Worm (Caenorhabditis elegans) whole organism, L4/young adult: ENCODE results near the gene ZK470.6.
A peak's percentile ranks its signal among the peaks of the same experiment; 100 is the strongest.

Experiments
- W03F9.2 ChIP-seq: fragments of 150-350 bp; optimal IDR thresholded peaks from 2 replicates; lab custom pipeline; 2014; ENCODE audit warnings: missing biosample characterization, missing genetic modification characterization
- dao-5 ChIP-seq: sonication (generic microtip); optimal IDR thresholded peaks from 2 replicates; lab custom pipeline; 2016; ENCODE audit warnings: missing genotype, missing genetic modification characterization, moderate library complexity, missing compliant biosample characterization
- him-1 ChIP-seq: sonication (generic microtip); optimal IDR thresholded peaks from 2 replicates; lab custom pipeline; 2016; ENCODE audit warnings: missing genotype, missing genetic modification reagents, missing genetic modification characterization, missing compliant biosample characterization

The ZK470.6 gene

ce11 chrX:4192235-4192634 lies 14.9 kb upstream of the ZK470.6 start:
- no peak for TF ChIP-seq W03F9.2 (tag; lab: Kevin White, UChicago)
- TF ChIP-seq him-1 (tag; lab: Kevin White, UChicago), result no peak
- TF ChIP-seq dao-5 (tag; lab: Kevin White, UChicago), result no peak

DNA sequence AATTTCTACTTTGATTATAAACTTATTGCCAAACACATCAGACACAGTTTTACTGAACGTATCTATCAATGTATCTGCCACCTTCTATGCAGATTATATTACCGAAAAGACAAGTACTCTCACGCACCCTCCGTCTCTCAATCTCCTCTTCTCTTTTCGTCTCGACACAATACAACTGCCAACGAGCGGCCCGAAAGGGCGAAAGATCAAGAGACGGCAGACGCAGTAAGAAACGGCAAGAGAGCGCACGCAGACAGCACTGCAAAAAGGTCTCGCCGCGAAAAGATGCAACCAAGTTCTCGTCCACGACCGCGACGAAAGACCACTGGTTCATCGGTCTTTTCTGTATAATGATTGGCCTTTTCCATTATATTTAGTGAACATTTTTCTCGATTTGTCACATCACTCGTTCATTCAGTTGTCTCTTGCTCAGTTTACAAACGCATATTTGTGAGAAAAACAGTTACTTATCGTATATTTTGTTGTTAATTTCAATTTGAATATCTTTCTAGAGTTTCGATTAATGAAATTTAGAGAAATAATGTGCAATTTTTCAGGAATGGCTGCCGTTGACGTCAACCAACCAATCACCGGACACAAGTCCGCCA lies 13.3 kb upstream of the ZK470.6 start, which contains the start of gene vha-12:
TSS of gene vha-12 (plus strand) at position 558 of the 608 bp plus-strand sequence.
- TF ChIP-seq dao-5 (tag; lab: Kevin White, UChicago) (no peak), him-1 (tag; lab: Kevin White, UChicago) (peak; percentile 18), W03F9.2 (tag; lab: Kevin White, UChicago) (peak; percentile 79)

DNA sequence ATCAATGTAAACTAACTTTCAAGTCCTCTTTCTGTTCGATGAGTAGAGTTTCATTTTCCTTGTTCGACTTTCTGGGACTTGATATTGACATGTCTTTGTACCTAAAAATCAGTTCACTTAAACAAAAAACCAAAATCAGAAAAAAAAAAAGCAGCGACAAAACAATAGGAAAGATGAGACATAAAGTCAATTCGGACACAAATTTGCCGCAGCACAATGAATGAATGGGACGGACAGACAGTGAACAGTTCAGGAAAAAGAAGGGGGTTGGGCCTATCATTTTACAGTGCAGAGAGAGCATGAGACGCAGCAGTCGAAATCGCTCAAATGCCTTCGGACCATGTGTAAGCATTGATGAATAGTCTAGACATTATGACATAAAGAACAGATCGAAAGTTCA lies 9.4 kb upstream of the ZK470.6 start, which contains the start of gene mrp-6:
TSS of gene mrp-6 (minus strand) at position 101 of the 400 bp plus-strand sequence.
- TF ChIP-seq dao-5 (tag; lab: Kevin White, UChicago), result no peak

- TF ChIP-seq W03F9.2 (tag; lab: Kevin White, UChicago) (no peak), dao-5 (tag; lab: Kevin White, UChicago) (no peak), him-1 (tag; lab: Kevin White, UChicago) (no peak)
Observed at ce11 chrX:4167150-4167549, 10.1 kb downstream of the ZK470.6 start, which contains the start of gene ZK470.14. ZK470.14 (plus strand) TSS chrX:4167450.

- TF ChIP-seq W03F9.2 (tag; lab: Kevin White, UChicago), result no peak
- TF ChIP-seq him-1 (tag; lab: Kevin White, UChicago), result no peak
- no peak for TF ChIP-seq dao-5 (tag; lab: Kevin White, UChicago)
Observed at ce11 chrX:4163391-4163790, 13.9 kb downstream of the ZK470.6 start, which contains the start of gene ZK470.1. ZK470.1 (plus strand) TSS chrX:4163691.

DNA sequence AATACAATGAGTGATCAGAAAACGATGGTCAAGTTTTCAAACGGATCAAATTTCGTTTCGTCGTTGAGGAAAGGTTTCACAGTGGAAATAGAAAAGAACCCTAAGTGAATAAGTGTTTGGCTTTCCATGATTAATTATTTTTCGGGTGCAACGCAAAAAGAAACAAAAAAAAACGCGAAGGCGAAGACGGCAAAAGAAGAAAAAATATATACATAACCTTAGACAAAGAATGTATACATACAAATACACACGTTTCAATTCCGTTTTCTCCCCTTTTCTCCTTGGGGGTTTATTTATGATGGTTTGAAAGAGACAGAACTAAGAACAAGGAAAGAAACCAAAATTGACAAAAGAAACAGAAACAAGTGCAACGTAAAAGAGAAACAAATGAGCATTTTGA lies 15.4 kb downstream of the ZK470.6 start:
- TF ChIP-seq W03F9.2 (tag; lab: Kevin White, UChicago) (no peak), him-1 (tag; lab: Kevin White, UChicago) (no peak), dao-5 (tag; lab: Kevin White, UChicago) (no peak)

- TF ChIP-seq W03F9.2 (tag; lab: Kevin White, UChicago), result no peak
- no peak for TF ChIP-seq him-1 (tag; lab: Kevin White, UChicago)
- TF ChIP-seq dao-5 (tag; lab: Kevin White, UChicago), result no peak
Observed at ce11 chrX:4159929-4160328, 17.4 kb downstream of the ZK470.6 start.

- TF ChIP-seq him-1 (tag; lab: Kevin White, UChicago) (no peak), W03F9.2 (tag; lab: Kevin White, UChicago) (no peak), dao-5 (tag; lab: Kevin White, UChicago) (no peak)
Observed at ce11 chrX:4159185-4159871, 18.0 kb downstream of the ZK470.6 start.

DNA sequence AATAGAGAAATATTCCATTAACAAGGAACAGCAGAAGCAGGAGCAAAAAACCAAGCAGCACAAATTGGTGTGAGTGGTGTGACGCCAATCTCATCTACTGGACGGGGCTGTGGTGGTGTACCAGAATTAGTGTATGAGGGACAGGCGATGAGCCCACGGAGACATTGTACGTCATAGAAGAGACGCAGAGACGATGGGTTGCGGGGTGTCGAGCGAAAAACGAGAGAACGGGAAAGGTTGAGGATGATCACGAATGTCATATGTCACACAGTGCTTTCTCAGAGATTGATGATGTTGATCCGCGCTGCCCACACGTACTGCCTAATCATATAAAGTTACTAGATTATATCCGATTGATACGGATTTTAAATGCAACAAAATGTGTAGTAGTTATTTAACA lies 19.4 kb downstream of the ZK470.6 start:
- no peak for TF ChIP-seq him-1 (tag; lab: Kevin White, UChicago)

- TF ChIP-seq dao-5 (tag; lab: Kevin White, UChicago), result no peak
- TF ChIP-seq W03F9.2 (tag; lab: Kevin White, UChicago), result no peak
- no peak for TF ChIP-seq him-1 (tag; lab: Kevin White, UChicago)
Observed at ce11 chrX:4154784-4155183, 22.5 kb downstream of the ZK470.6 start.

- no peak for TF ChIP-seq him-1 (tag; lab: Kevin White, UChicago)
- TF ChIP-seq dao-5 (tag; lab: Kevin White, UChicago), result no peak
- TF ChIP-seq W03F9.2 (tag; lab: Kevin White, UChicago), result no peak
Observed at ce11 chrX:4153343-4153742, 24.0 kb downstream of the ZK470.6 start, which contains the start of gene nck-1. nck-1 (minus strand) TSS chrX:4153443.

- TF ChIP-seq him-1 (tag; lab: Kevin White, UChicago), result peak; percentile 35
- no peak for TF ChIP-seq W03F9.2 (tag; lab: Kevin White, UChicago)
Observed at ce11 chrX:4151206-4151605, 26.1 kb downstream of the ZK470.6 start.

ce11 chrX:4148449-4149031 lies 28.8 kb downstream of the ZK470.6 start:
- TF ChIP-seq dao-5 (tag; lab: Kevin White, UChicago), result no peak
- TF ChIP-seq him-1 (tag; lab: Kevin White, UChicago), result no peak
- TF ChIP-seq W03F9.2 (tag; lab: Kevin White, UChicago), result no peak
